Fruit fly (Drosophila melanogaster): ENCODE results near the gene Tgi.

Tgi gene

dm6 chr3L:13486041-13486859 is at the start of gene Tgi, which contains the start of gene Abp1 (continued):
- TF ChIP-seq Gug (GFP tag; IDR thresholded peaks at IDR 0.05) (peak; percentile 12; the same call in 1 of the 4 replicates), E2f2 (GFP tag; IDR thresholded peaks at IDR 0.05) (peak; percentile 72), CG30403 (GFP tag; optimal IDR thresholded peaks at IDR 0.05) (peak; percentile 43), CG8290 (GFP tag; optimal IDR thresholded peaks at IDR 0.05) (peak; percentile 27), CG8290 (tag; optimal IDR thresholded peaks at IDR 0.05) (peak in 1 of 2 experiments; percentile 86), CG9727 (GFP tag; optimal IDR thresholded peaks at IDR 0.05) (peak; percentile 6), wdn (GFP tag; IDR thresholded peaks at IDR 0.05) (no peak), CG15073 (GFP tag; optimal IDR thresholded peaks at IDR 0.05) (no peak), Jarid2 (GFP tag; optimal IDR thresholded peaks at IDR 0.05) (no peak), HmgD (GFP tag; optimal IDR thresholded peaks at IDR 0.05) (peak; percentile 16), Opbp (GFP tag; IDR thresholded peaks at IDR 0.05; ENCODE audit: partially characterized antibody) (peak; percentile 89), Nf-YB (GFP tag; optimal IDR thresholded peaks at IDR 0.05) (no peak), CG16815 (GFP tag; optimal IDR thresholded peaks at IDR 0.05) (no peak), CG12104 (GFP tag; optimal IDR thresholded peaks at IDR 0.05) (no peak), sc (optimal IDR thresholded peaks at IDR 0.05) (no peak), sc (GFP tag; optimal IDR thresholded peaks at IDR 0.05) (no peak), fru (optimal IDR thresholded peaks at IDR 0.05) (no peak), CG9932 (GFP tag; IDR thresholded peaks at IDR 0.05) (peak; percentile 88), fu2 (GFP tag; optimal IDR thresholded peaks at IDR 0.05) (peak; percentile 37), CG10267 (tag; optimal IDR thresholded peaks at IDR 0.05) (peak; percentile 93), gsb-n (tag; optimal IDR thresholded peaks at IDR 0.05) (peak; percentile 15), cg (GFP tag; optimal IDR thresholded peaks at IDR 0.05) (peak; percentile 69), her (GFP tag; optimal IDR thresholded peaks at IDR 0.05) (peak; percentile 36), CG2129 (GFP tag; IDR thresholded peaks at IDR 0.05; ENCODE audit: partially characterized antibody) (peak; percentile 46), Dbx (GFP tag; IDR thresholded peaks at IDR 0.05) (peak; percentile 54; the same call in 2 of the 3 replicates), bab2 (GFP tag; optimal IDR thresholded peaks at IDR 0.05) (peak; percentile 14), CG30431 (GFP tag; optimal IDR thresholded peaks at IDR 0.05) (no peak), CG14014 (GFP tag; IDR thresholded peaks at IDR 0.05) (no peak), maf-S (GFP tag; optimal IDR thresholded peaks at IDR 0.05) (peak; percentile 30), H15 (GFP tag; IDR thresholded peaks at IDR 0.05) (no peak), CG13296 (GFP tag; optimal IDR thresholded peaks at IDR 0.05) (no peak), ap (GFP tag; IDR thresholded peaks at IDR 0.05) (no peak), az2 (GFP tag; optimal IDR thresholded peaks at IDR 0.05) (peak; percentile 7), Hr39 (optimal IDR thresholded peaks at IDR 0.05) (no peak), CG32532 (GFP tag; IDR thresholded peaks at IDR 0.05) (peak; percentile 13; the same call in 1 of the 2 replicates), CG17612 (GFP tag; IDR thresholded peaks at IDR 0.05) (no peak), CG6765 (GFP tag; optimal IDR thresholded peaks at IDR 0.05) (no peak), Rx (GFP tag; IDR thresholded peaks at IDR 0.05) (no peak), CG12769 (tag; optimal IDR thresholded peaks at IDR 0.05) (peak; percentile 65), dpn (GFP tag; optimal IDR thresholded peaks at IDR 0.05) (peak; percentile 27 to 67), nmo (GFP tag; optimal IDR thresholded peaks at IDR 0.05) (peak; percentile 49), CG1602 (GFP tag; optimal IDR thresholded peaks at IDR 0.05) (peak; percentile 13), sima (GFP tag; optimal IDR thresholded peaks at IDR 0.05) (no peak), CG2116 (GFP tag; optimal IDR thresholded peaks at IDR 0.05) (peak; percentile 73), CG8924 (tag; optimal IDR thresholded peaks at IDR 0.05) (peak; percentile 15), Ets97D (GFP tag; optimal IDR thresholded peaks at IDR 0.05) (peak; percentile 62), Scr (GFP tag; IDR thresholded peaks at IDR 0.05; ENCODE audit: partially characterized antibody) (peak; percentile 83), Aef1 (GFP tag; IDR thresholded peaks at IDR 0.05) (peak; percentile 35), nom (GFP tag; optimal IDR thresholded peaks at IDR 0.05) (peak; percentile 7), CG10147 (GFP tag; optimal IDR thresholded peaks at IDR 0.05) (no peak), CG9609 (GFP tag; optimal IDR thresholded peaks at IDR 0.05) (no peak)
